Fruit fly (Drosophila melanogaster) whole organism, embryonic: ENCODE results near the gene CG34291.

Experiments used
- ATbp ChIP-seq: fragments of 200-800 bp; sonication (Bioruptor generic); optimal IDR thresholded peaks from 2 replicates; lab custom pipeline; 2017; ENCODE audit warnings: missing biosample characterization, mild to moderate bottlenecking, missing genetic modification characterization, missing genetic modification reagents
- Atf3 ChIP-seq: fragments of 200-800 bp; sonication (Bioruptor generic); optimal IDR thresholded peaks from 3 replicates; lab custom pipeline; 2016; ENCODE audit warnings: missing biosample characterization, missing genetic modification characterization
- CG10565 ChIP-seq: fragments of 200-800 bp; sonication (Bioruptor generic); optimal IDR thresholded peaks from 3 replicates; lab custom pipeline; 2016; ENCODE audit warnings: missing biosample characterization, mild to moderate bottlenecking, missing genetic modification characterization
- CG10959 ChIP-seq: fragments of 200-800 bp; sonication (Bioruptor generic); IDR thresholded peaks from 2 replicates; pipeline ENCODE4 v1.3.6; 2022; ENCODE audit warnings: missing biosample characterization, missing genetic modification characterization
- CG11398 ChIP-seq: fragments of 200-800 bp; sonication (Bioruptor generic); optimal IDR thresholded peaks from 2 replicates; lab custom pipeline; 2016; ENCODE audit warnings: missing biosample characterization, missing genetic modification characterization
- CG11504 ChIP-seq: fragments of 200-800 bp; sonication (Bioruptor generic); optimal IDR thresholded peaks from 3 replicates; lab custom pipeline; 2019; ENCODE audit warnings: missing biosample characterization, mild to moderate bottlenecking, missing genetic modification characterization, moderate library complexity
- CG11723 ChIP-seq: fragments of 200-800 bp; sonication (Bioruptor generic); optimal IDR thresholded peaks from 2 replicates; lab custom pipeline; 2017; ENCODE audit warnings: missing biosample characterization, mild to moderate bottlenecking, missing genetic modification characterization
- CG12155 ChIP-seq: fragments of 200-800 bp; sonication (Bioruptor generic); optimal IDR thresholded peaks from 3 replicates; lab custom pipeline; 2016; ENCODE audit warnings: missing biosample characterization, missing genetic modification characterization
- CG12659 ChIP-seq: fragments of 200-800 bp; sonication (Bioruptor generic); optimal IDR thresholded peaks from 3 replicates; lab custom pipeline; 2017; ENCODE audit warnings: mild to moderate bottlenecking, missing biosample characterization, missing genetic modification reagents, missing genetic modification characterization
- CG13123 ChIP-seq: fragments of 200-800 bp; sonication (Bioruptor generic); optimal IDR thresholded peaks from 2 replicates; lab custom pipeline; 2016; ENCODE audit warnings: missing biosample characterization, missing genetic modification characterization
- CG1529 ChIP-seq: fragments of 200-800 bp; sonication (Bioruptor generic); optimal IDR thresholded peaks from 3 replicates; lab custom pipeline; 2018; ENCODE audit warnings: missing biosample characterization, missing genetic modification characterization
- CG16779 ChIP-seq: fragments of 200-800 bp; sonication (Bioruptor generic); IDR thresholded peaks from 2 replicates; pipeline ENCODE4 v1.3.6; 2022; ENCODE audit warnings: missing biosample characterization, missing genetic modification characterization
- CG17385 ChIP-seq: fragments of 200-800 bp; sonication (Bioruptor generic); optimal IDR thresholded peaks from 3 replicates; lab custom pipeline; 2018; ENCODE audit warnings: missing biosample characterization, mild to moderate bottlenecking, missing genetic modification characterization
- CG17568 ChIP-seq: fragments of 200-800 bp; sonication (Bioruptor generic); optimal IDR thresholded peaks from 2 replicates; lab custom pipeline; 2018; ENCODE audit warnings: missing biosample characterization, mild to moderate bottlenecking, missing genetic modification characterization, moderate library complexity
- CG18262 ChIP-seq: fragments of 200-800 bp; optimal IDR thresholded peaks from 3 replicates; lab custom pipeline; 2019; ENCODE audit warnings: missing biosample characterization, mild to moderate bottlenecking, missing genetic modification characterization, moderate library complexity
- CG18476 ChIP-seq: fragments of 200-800 bp; sonication (Bioruptor generic); optimal IDR thresholded peaks from 2 replicates; lab custom pipeline; 2016; ENCODE audit warnings: missing biosample characterization, mild to moderate bottlenecking, missing genetic modification characterization
- CG30431 ChIP-seq: fragments of 200-800 bp; sonication (Bioruptor generic); optimal IDR thresholded peaks from 2 replicates; lab custom pipeline; 2017; ENCODE audit warnings: missing biosample characterization, missing genetic modification characterization
- CG31365 ChIP-seq: fragments of 200-800 bp; sonication (Bioruptor generic); optimal IDR thresholded peaks from 2 replicates; lab custom pipeline; 2018; ENCODE audit warnings: missing biosample characterization, mild to moderate bottlenecking, missing genetic modification characterization
- CG32532 ChIP-seq: fragments of 200-800 bp; sonication (Bioruptor generic); IDR thresholded peaks from 2 replicates; pipeline ENCODE4 v1.3.6; 2022; ENCODE audit warnings: missing biosample characterization, missing genetic modification characterization
- CG32767 ChIP-seq: fragments of 200-800 bp; sonication (Bioruptor generic); IDR thresholded peaks from 2 replicates; pipeline ENCODE4 v1.3.6; 2022; ENCODE audit warnings: missing biosample characterization, missing genetic modification characterization
- CG42726 ChIP-seq: fragments of 200-800 bp; sonication (Bioruptor generic); IDR thresholded peaks from 2 replicates; pipeline ENCODE4 v1.3.6; 2022; ENCODE audit warnings: missing biosample characterization, missing genetic modification characterization; ENCODE audit not compliant: partially characterized antibody
- CG4707 ChIP-seq: fragments of 200-800 bp; sonication (Bioruptor generic); optimal IDR thresholded peaks from 2 replicates; lab custom pipeline; 2018; ENCODE audit warnings: missing biosample characterization, mild to moderate bottlenecking, missing genetic modification characterization, moderate library complexity
- CG6254 ChIP-seq: fragments of 200-800 bp; sonication (Bioruptor generic); optimal IDR thresholded peaks from 3 replicates; lab custom pipeline; 2017; ENCODE audit warnings: mild to moderate bottlenecking, missing biosample characterization, missing genetic modification reagents, missing genetic modification characterization
- CG6654 ChIP-seq: fragments of 200-800 bp; sonication (Bioruptor generic); optimal IDR thresholded peaks from 2 replicates; lab custom pipeline; 2017; ENCODE audit warnings: missing biosample characterization, mild to moderate bottlenecking, missing genetic modification characterization
- CG6813 ChIP-seq: fragments of 200-800 bp; sonication (Bioruptor generic); optimal IDR thresholded peaks from 2 replicates; lab custom pipeline; 2017; ENCODE audit warnings: missing biosample characterization, missing genetic modification characterization, mild to moderate bottlenecking, moderate library complexity, missing genetic modification reagents
- CG7987 ChIP-seq: fragments of 200-800 bp; sonication (Bioruptor generic); optimal IDR thresholded peaks from 2 replicates; lab custom pipeline; 2018; ENCODE audit warnings: missing biosample characterization, mild to moderate bottlenecking, missing genetic modification characterization, moderate library complexity
- CG8281 ChIP-seq: fragments of 200-800 bp; sonication (Bioruptor generic); optimal IDR thresholded peaks from 2 replicates; lab custom pipeline; 2018; ENCODE audit warnings: missing biosample characterization, mild to moderate bottlenecking, missing genetic modification characterization, moderate library complexity
- CG9437 ChIP-seq: fragments of 200-800 bp; sonication (Bioruptor generic); optimal IDR thresholded peaks from 2 replicates; lab custom pipeline; 2018; ENCODE audit warnings: missing biosample characterization, mild to moderate bottlenecking, missing genetic modification characterization
- CHES-1-like ChIP-seq: fragments of 200-800 bp; sonication (Bioruptor generic); optimal IDR thresholded peaks from 2 replicates; lab custom pipeline; 2016; ENCODE audit warnings: missing biosample characterization, missing genetic modification characterization
- CkIIα-i1 ChIP-seq: fragments of 200-800 bp; sonication (Bioruptor generic); IDR thresholded peaks from 2 replicates; pipeline ENCODE4 v1.3.6; 2022; ENCODE audit warnings: missing biosample characterization, missing genetic modification characterization
- H2.0 ChIP-seq: fragments of 200-800 bp; sonication (Bioruptor generic); IDR thresholded peaks from 2 replicates; pipeline ENCODE4 v1.3.6; 2022; ENCODE audit warnings: missing biosample characterization, missing genetic modification characterization
- HHEX ChIP-seq: fragments of 200-800 bp; sonication (Bioruptor generic); optimal IDR thresholded peaks from 3 replicates; lab custom pipeline; 2017; ENCODE audit warnings: missing biosample characterization, mild to moderate bottlenecking, missing genetic modification characterization, missing genetic modification reagents
- Hmx ChIP-seq: fragments of 200-800 bp; sonication (Bioruptor generic); optimal IDR thresholded peaks from 2 replicates; lab custom pipeline; 2016; ENCODE audit warnings: missing biosample characterization, missing genetic modification characterization
- MBD-R2 ChIP-seq: fragments of 200-800 bp; sonication (Bioruptor generic); IDR thresholded peaks from 2 replicates; pipeline ENCODE4 v1.3.6; 2022; ENCODE audit warnings: missing biosample characterization, missing genetic modification characterization
- MTF-1 ChIP-seq: fragments of 200-800 bp; sonication (Bioruptor generic); optimal IDR thresholded peaks from 2 replicates; lab custom pipeline; 2018; ENCODE audit warnings: missing biosample characterization, mild to moderate bottlenecking, missing genetic modification characterization, borderline replicate concordance
- Med ChIP-seq: fragments of 200-800 bp; sonication (Bioruptor generic); peaks from one replicate; lab custom pipeline; 2016; ENCODE audit warnings: missing biosample characterization, missing genetic modification characterization, mild to moderate bottlenecking, inconsistent platforms, moderate library complexity
- Nf-YC ChIP-seq: fragments of 200-800 bp; optimal IDR thresholded peaks from 3 replicates; lab custom pipeline; 2019; ENCODE audit warnings: missing biosample characterization, mild to moderate bottlenecking, missing genetic modification characterization, moderate library complexity
- Scr ChIP-seq: fragments of 200-800 bp; sonication (Bioruptor generic); IDR thresholded peaks from 2 replicates; pipeline ENCODE4 v1.3.6; 2022; ENCODE audit warnings: missing biosample characterization, missing genetic modification characterization; ENCODE audit not compliant: partially characterized antibody
- Side ChIP-seq: fragments of 200-800 bp; sonication (Bioruptor generic); optimal IDR thresholded peaks from 2 replicates; lab custom pipeline; 2016; ENCODE audit warnings: missing biosample characterization, missing genetic modification characterization
- Ssrp ChIP-seq: fragments of 200-800 bp; sonication (Bioruptor generic); optimal IDR thresholded peaks from 2 replicates; lab custom pipeline; 2018; ENCODE audit warnings: missing biosample characterization, mild to moderate bottlenecking, missing genetic modification characterization, moderate library complexity
- aop ChIP-seq: fragments of 200-800 bp; sonication (Bioruptor generic); IDR thresholded peaks from 2 replicates; pipeline ENCODE4 v1.3.6; 2022; ENCODE audit warnings: missing biosample characterization, missing genetic modification characterization
- cas ChIP-seq: fragments of 200-800 bp; sonication (Bioruptor generic); IDR thresholded peaks from 2 replicates; pipeline ENCODE4 v1.3.6; 2022; ENCODE audit warnings: missing biosample characterization, missing genetic modification characterization
- gce ChIP-seq: fragments of 200-800 bp; sonication (Bioruptor generic); IDR thresholded peaks from 3 replicates; pipeline ENCODE4 v1.3.6; 2022; ENCODE audit warnings: missing biosample characterization, missing genetic modification characterization
- hbn ChIP-seq: fragments of 200-800 bp; sonication (Bioruptor generic); IDR thresholded peaks from 2 replicates; pipeline ENCODE4 v1.3.6; 2022; ENCODE audit warnings: missing biosample characterization, missing genetic modification characterization; ENCODE audit not compliant: partially characterized antibody
- jigr1 ChIP-seq: fragments of 200-800 bp; sonication (Bioruptor generic); IDR thresholded peaks from 3 replicates; pipeline ENCODE4 v1.3.6; 2022; ENCODE audit warnings: missing biosample characterization, missing genetic modification characterization
- lbe ChIP-seq: fragments of 200-800 bp; sonication (Bioruptor generic); optimal IDR thresholded peaks from 2 replicates; lab custom pipeline; 2016; ENCODE audit warnings: missing biosample characterization, mild to moderate bottlenecking, missing genetic modification characterization
- shn ChIP-seq: fragments of 200-800 bp; sonication (Bioruptor generic); optimal IDR thresholded peaks from 3 replicates; lab custom pipeline; 2016; ENCODE audit warnings: missing biosample characterization, missing genetic modification characterization
- wdn ChIP-seq: fragments of 200-800 bp; sonication (Bioruptor generic); IDR thresholded peaks from 2 replicates; pipeline ENCODE4 v1.3.6; 2022; ENCODE audit warnings: missing biosample characterization, missing genetic modification characterization
- yki ChIP-seq: fragments of >200 bp; optimal IDR thresholded peaks from 3 replicates; lab custom pipeline; 2018
- zen2 ChIP-seq: fragments of 200-800 bp; sonication (Bioruptor generic); IDR thresholded peaks from 3 replicates; pipeline ENCODE4 v1.3.6; 2022; ENCODE audit warnings: missing biosample characterization, missing genetic modification characterization; ENCODE audit not compliant: partially characterized antibody

Gene CG34291

dm6 chr3R:26443875-26444511 is 18.4 kb upstream of the CG34291 start (continued):
- TF ChIP-seq CG9437 (GFP tag; lab: Kevin White, UChicago) (peak; percentile 28), CG8281 (tag; lab: Kevin White, UChicago) (peak; percentile 19), CG7987 (no peak), wdn (GFP tag; lab: Robert Waterston, UW) (no peak), shn (GFP tag; lab: Kevin White, UChicago) (no peak), CG6254 (GFP tag; lab: Kevin White, UChicago) (peak; percentile 60), cas (no peak), CG12155 (GFP tag; lab: Kevin White, UChicago) (no peak), CG18262 (peak; percentile 83), CG31365 (tag; lab: Kevin White, UChicago) (no peak), Atf3 (GFP tag; lab: Kevin White, UChicago) (no peak), CG17568 (no peak), CG17385 (GFP tag; lab: Kevin White, UChicago) (peak; percentile 18), CG10959 (GFP tag; lab: Robert Waterston, UW) (no peak), hbn (no peak), CG4707 (GFP tag; lab: Kevin White, UChicago) (no peak), CkIIα-i1 (no peak), Hmx (no peak), MBD-R2 (GFP tag; lab: Robert Waterston, UW) (no peak), Nf-YC (tag; lab: Kevin White, UChicago) (no peak), Med (GFP tag; lab: Kevin White, UChicago) (peak; percentile 71), CG1529 (GFP tag; lab: Kevin White, UChicago) (peak; percentile 20), ATbp (peak; percentile 55), CG10565 (GFP tag; lab: Kevin White, UChicago) (no peak), CG11504 (tag; lab: Kevin White, UChicago) (peak; percentile 81), CHES-1-like (no peak), CG12659 (GFP tag; lab: Kevin White, UChicago) (peak; percentile 41), CG18476 (peak; percentile 35), MTF-1 (no peak), yki (lab: Kevin White, UChicago) (no peak), jigr1 (no peak), CG11723 (GFP tag; lab: Kevin White, UChicago) (peak; percentile 52), CG16779 (GFP tag; lab: Robert Waterston, UW) (no peak), CG13123 (GFP tag; lab: Kevin White, UChicago) (no peak), Side (GFP tag; lab: Kevin White, UChicago) (no peak), aop (no peak), H2.0 (GFP tag; lab: Robert Waterston, UW) (no peak), CG6654 (peak; percentile 41), CG32767 (GFP tag; lab: Robert Waterston, UW) (no peak), CG42726 (GFP tag; lab: Robert Waterston, UW) (no peak), lbe (no peak), CG6813 (peak; percentile 20), HHEX (peak; percentile 40), zen2 (GFP tag; lab: Robert Waterston, UW) (no peak), gce (GFP tag; lab: Robert Waterston, UW) (no peak), CG30431 (no peak), CG11398 (GFP tag; lab: Kevin White, UChicago) (no peak), Ssrp (tag; lab: Kevin White, UChicago) (peak; percentile 56), Scr (GFP tag; lab: Robert Waterston, UW) (no peak), CG32532 (GFP tag; lab: Robert Waterston, UW) (peak; percentile 20; the same call in 1 of the 2 replicates)
